Fruit fly (Drosophila melanogaster) whole organism, embryonic: Measurements from ENCODE around the gene TotZ.

Experiments used
- Antp ChIP-seq: fragments of 200-800 bp; sonication (Bioruptor generic); optimal IDR thresholded peaks from 3 replicates; lab custom pipeline; 2016; ENCODE audit warnings: missing biosample characterization, missing genetic modification characterization
- BtbVII ChIP-seq: fragments of 200-800 bp; sonication (Bioruptor generic); optimal IDR thresholded peaks from 3 replicates; lab custom pipeline; 2017; ENCODE audit warnings: missing biosample characterization, mild to moderate bottlenecking, missing genetic modification characterization
- CG10147 ChIP-seq: fragments of 200-800 bp; sonication (Bioruptor generic); optimal IDR thresholded peaks from 2 replicates; lab custom pipeline; 2019; ENCODE audit warnings: missing biosample characterization, mild to moderate bottlenecking, missing genetic modification characterization, moderate library complexity
- CG1024 ChIP-seq: fragments of 200-800 bp; sonication (Bioruptor generic); IDR thresholded peaks from 2 replicates; pipeline ENCODE4 v1.3.6; 2022; ENCODE audit warnings: missing biosample characterization, missing genetic modification characterization
- CG11093 ChIP-seq: fragments of 200-800 bp; sonication (Bioruptor generic); IDR thresholded peaks from 3 replicates; pipeline ENCODE4 v1.3.6; 2022; ENCODE audit warnings: missing biosample characterization, missing genetic modification characterization
- CG12155 ChIP-seq: fragments of 200-800 bp; sonication (Bioruptor generic); optimal IDR thresholded peaks from 3 replicates; lab custom pipeline; 2016; ENCODE audit warnings: missing biosample characterization, missing genetic modification characterization
- CG2202 ChIP-seq: fragments of 200-800 bp; sonication (Bioruptor generic); optimal IDR thresholded peaks from 2 replicates; lab custom pipeline; 2018; ENCODE audit warnings: missing biosample characterization, mild to moderate bottlenecking, missing genetic modification characterization
- CG4820 ChIP-seq: fragments of 200-800 bp; sonication (Bioruptor generic); optimal IDR thresholded peaks from 3 replicates; lab custom pipeline; 2016; ENCODE audit warnings: missing biosample characterization, missing genetic modification characterization
- CG6254 ChIP-seq: fragments of 200-800 bp; sonication (Bioruptor generic); optimal IDR thresholded peaks from 3 replicates; lab custom pipeline; 2017; ENCODE audit warnings: mild to moderate bottlenecking, missing biosample characterization, missing genetic modification reagents, missing genetic modification characterization
- CG6654 ChIP-seq: fragments of 200-800 bp; sonication (Bioruptor generic); optimal IDR thresholded peaks from 2 replicates; lab custom pipeline; 2017; ENCODE audit warnings: missing biosample characterization, mild to moderate bottlenecking, missing genetic modification characterization
- CG7786 ChIP-seq: fragments of 200-800 bp; sonication (Bioruptor generic); optimal IDR thresholded peaks from 2 replicates; lab custom pipeline; 2016; ENCODE audit warnings: missing biosample characterization, missing genetic modification characterization
- CG8290 ChIP-seq, 3 experiments: fragments of 200-800 bp; sonication (Bioruptor generic); optimal IDR thresholded peaks; 2 replicates each; lab custom pipeline; 2016 to 2019; ENCODE audit warnings: missing biosample characterization in 3 of 3, missing genetic modification characterization in 3 of 3, mild to moderate bottlenecking in 2 of 3, moderate library complexity in 1 of 3
- E2f1 ChIP-seq: fragments of 200-800 bp; sonication (Bioruptor generic); IDR thresholded peaks from 2 replicates; pipeline ENCODE4 v1.3.6; 2022; ENCODE audit warnings: missing biosample characterization, missing genetic modification characterization
- E2f2 ChIP-seq: fragments of 200-800 bp; sonication (Bioruptor generic); IDR thresholded peaks from 2 replicates; pipeline ENCODE4 v1.3.6; 2022; ENCODE audit warnings: missing biosample characterization, missing genetic modification characterization
- Eip74EF ChIP-seq, 2 experiments: fragments of 200-800 bp in 1 of 2; fragments of >200 bp in 1 of 2; sonication (Bioruptor generic) in 1 of 2; optimal IDR thresholded peaks; 2 replicates each; lab custom pipeline; 2017 to 2019; ENCODE audit warnings: missing biosample characterization in 2 of 2, missing genetic modification characterization in 2 of 2, mild to moderate bottlenecking in 1 of 2, moderate library complexity in 1 of 2
- Gsc ChIP-seq: fragments of 200-800 bp; sonication (Bioruptor generic); IDR thresholded peaks from 2 replicates; pipeline ENCODE4 v1.3.6; 2022; ENCODE audit warnings: missing biosample characterization, missing genetic modification characterization
- H2.0 ChIP-seq: fragments of 200-800 bp; sonication (Bioruptor generic); IDR thresholded peaks from 2 replicates; pipeline ENCODE4 v1.3.6; 2022; ENCODE audit warnings: missing biosample characterization, missing genetic modification characterization
- Hr78 ChIP-seq, 2 experiments: fragments of 200-800 bp in 1 of 2; fragments of >200 bp in 1 of 2; sonication (Bioruptor generic) in 1 of 2; optimal IDR thresholded peaks; 2 replicates each; lab custom pipeline; 2017 to 2019; ENCODE audit warnings: missing biosample characterization in 2 of 2, missing genetic modification characterization in 2 of 2, mild to moderate bottlenecking in 1 of 2, moderate library complexity in 1 of 2
- Mad ChIP-seq: fragments of 200-800 bp; sonication (Bioruptor generic); optimal IDR thresholded peaks from 2 replicates; lab custom pipeline; 2016; ENCODE audit warnings: missing biosample characterization, missing genetic modification characterization
- NFAT ChIP-seq: fragments of 200-800 bp; sonication (Bioruptor generic); IDR thresholded peaks from 2 replicates; pipeline ENCODE4 v1.3.6; 2022; ENCODE audit warnings: missing biosample characterization, missing genetic modification characterization
- Pdp1 ChIP-seq, 2 experiments: fragments of 200-800 bp; sonication (Bioruptor generic); optimal IDR thresholded peaks; 3 replicates each; lab custom pipeline; 2016; ENCODE audit warnings: missing biosample characterization in 2 of 2, missing genetic modification characterization in 2 of 2, mild to moderate bottlenecking in 1 of 2, moderate library complexity in 1 of 2
- Rfx ChIP-seq: fragments of 200-800 bp; sonication (Bioruptor generic); IDR thresholded peaks from 2 replicates; pipeline ENCODE4 v1.3.6; 2022; ENCODE audit warnings: missing biosample characterization, missing genetic modification characterization
- Scr ChIP-seq: fragments of 200-800 bp; sonication (Bioruptor generic); IDR thresholded peaks from 2 replicates; pipeline ENCODE4 v1.3.6; 2022; ENCODE audit warnings: missing biosample characterization, missing genetic modification characterization; ENCODE audit not compliant: partially characterized antibody
- Six4 ChIP-seq: fragments of 200-800 bp; sonication (Bioruptor generic); optimal IDR thresholded peaks from 2 replicates; lab custom pipeline; 2016; ENCODE audit warnings: missing biosample characterization, missing genetic modification characterization
- Sry-β ChIP-seq: fragments of 200-800 bp; sonication (Bioruptor generic); optimal IDR thresholded peaks from 2 replicates; lab custom pipeline; 2018; ENCODE audit warnings: missing biosample characterization, mild to moderate bottlenecking, missing genetic modification characterization, moderate library complexity
- abd-A ChIP-seq: fragments of 200-800 bp; sonication (Bioruptor generic); optimal IDR thresholded peaks from 3 replicates; lab custom pipeline; 2019; ENCODE audit warnings: missing biosample characterization, mild to moderate bottlenecking, missing genetic modification characterization, moderate library complexity
- bcd ChIP-seq: fragments of 200-800 bp; sonication (Bioruptor generic); optimal IDR thresholded peaks from 2 replicates; lab custom pipeline; 2017; ENCODE audit warnings: missing biosample characterization, mild to moderate bottlenecking, missing genetic modification characterization
- bigmax ChIP-seq: fragments of 200-800 bp; sonication (Bioruptor generic); optimal IDR thresholded peaks from 2 replicates; lab custom pipeline; 2018; ENCODE audit warnings: missing biosample characterization, mild to moderate bottlenecking, missing genetic modification characterization
- corto ChIP-seq: fragments of 200-800 bp; sonication (Bioruptor generic); optimal IDR thresholded peaks from 2 replicates; lab custom pipeline; 2016; ENCODE audit warnings: missing biosample characterization, mild to moderate bottlenecking, missing genetic modification characterization, moderate library complexity
- exex ChIP-seq: fragments of 200-800 bp; sonication (Bioruptor generic); optimal IDR thresholded peaks from 4 replicates; lab custom pipeline; 2018; ENCODE audit warnings: missing biosample characterization, mild to moderate bottlenecking, missing genetic modification characterization, moderate library complexity
- ftz-f1 ChIP-seq: fragments of 200-800 bp; sonication (Bioruptor generic); optimal IDR thresholded peaks from 2 replicates; lab custom pipeline; 2016; ENCODE audit warnings: missing biosample characterization, missing genetic modification characterization
- gcm ChIP-seq: fragments of 200-800 bp; sonication (Bioruptor generic); optimal IDR thresholded peaks from 2 replicates; lab custom pipeline; 2019; ENCODE audit warnings: missing biosample characterization, mild to moderate bottlenecking, missing genetic modification characterization, moderate library complexity
- grn ChIP-seq: fragments of 200-800 bp; sonication (Bioruptor generic); optimal IDR thresholded peaks from 3 replicates; lab custom pipeline; 2017; ENCODE audit warnings: missing biosample characterization, missing genetic modification characterization
- kah ChIP-seq: fragments of 200-800 bp; sonication (Bioruptor generic); optimal IDR thresholded peaks from 2 replicates; lab custom pipeline; 2018; ENCODE audit warnings: missing biosample characterization, mild to moderate bottlenecking, missing genetic modification characterization
- ken ChIP-seq: fragments of 200-800 bp; sonication (Bioruptor generic); IDR thresholded peaks from 3 replicates; pipeline ENCODE4 v1.3.6; 2022; ENCODE audit warnings: missing biosample characterization, missing genetic modification characterization
- lov ChIP-seq, 2 experiments: fragments of 200-800 bp in 1 of 2; fragments of >200 bp in 1 of 2; sonication (Bioruptor generic) in 1 of 2; IDR thresholded peaks in 1 of 2; optimal IDR thresholded peaks in 1 of 2; 2 replicates in 1 of 2; 3 replicates in 1 of 2; pipeline versions ENCODE4 v1.3.6 to Lab custom; 2017 to 2022; ENCODE audit warnings: missing biosample characterization in 1 of 2, missing genetic modification characterization in 1 of 2
- maf-S ChIP-seq: fragments of 200-800 bp; sonication (Bioruptor generic); optimal IDR thresholded peaks from 2 replicates; lab custom pipeline; 2016; ENCODE audit warnings: missing biosample characterization, missing genetic modification characterization
- nerfin-2 ChIP-seq: fragments of 200-800 bp; sonication (Bioruptor generic); IDR thresholded peaks from 2 replicates; pipeline ENCODE4 v1.3.6; 2022; ENCODE audit warnings: missing biosample characterization, missing genetic modification characterization; ENCODE audit not compliant: partially characterized antibody
- nmo ChIP-seq: fragments of 200-800 bp; sonication (Bioruptor generic); optimal IDR thresholded peaks from 2 replicates; lab custom pipeline; 2018; ENCODE audit warnings: missing biosample characterization, mild to moderate bottlenecking, missing genetic modification characterization, moderate library complexity
- pan ChIP-seq, 4 experiments: fragments of >200 bp in 3 of 4; fragments of 200-800 bp in 1 of 4; sonication (Bioruptor generic) in 1 of 4; optimal IDR thresholded peaks in 3 of 4; IDR thresholded peaks in 1 of 4; 2 replicates each; pipeline versions ENCODE4 v1.3.6 to Lab custom; 2017 to 2022; ENCODE audit warnings: missing biosample characterization in 2 of 4, missing genetic modification characterization in 2 of 4, mixed read lengths in 1 of 4
- sd ChIP-seq: fragments of 200-800 bp; sonication (Bioruptor generic); optimal IDR thresholded peaks from 3 replicates; lab custom pipeline; 2018; ENCODE audit warnings: missing biosample characterization, mild to moderate bottlenecking, missing genetic modification characterization, moderate library complexity
- sens ChIP-seq: fragments of 200-800 bp; sonication (Bioruptor generic); peaks from one replicate; lab custom pipeline; 2016; ENCODE audit warnings: missing biosample characterization, missing genetic modification characterization
- sim ChIP-seq: fragments of 200-800 bp; sonication (Bioruptor generic); IDR thresholded peaks from 2 replicates; pipeline ENCODE4 v1.3.6; 2022; ENCODE audit warnings: missing biosample characterization, missing genetic modification characterization
- sna ChIP-seq: fragments of 200-800 bp; sonication (Bioruptor generic); IDR thresholded peaks from 2 replicates; pipeline ENCODE4 v1.3.6; 2022; ENCODE audit warnings: missing biosample characterization, missing genetic modification characterization; ENCODE audit not compliant: partially characterized antibody
- tio ChIP-seq: fragments of 200-800 bp; sonication (Bioruptor generic); optimal IDR thresholded peaks from 2 replicates; lab custom pipeline; 2017; ENCODE audit warnings: missing biosample characterization, missing genetic modification characterization, inconsistent platforms
- tll ChIP-seq, 2 experiments: fragments of 200-800 bp in 1 of 2; fragments of >200 bp in 1 of 2; sonication (Bioruptor generic) in 1 of 2; optimal IDR thresholded peaks; 2 replicates each; lab custom pipeline; 2017 to 2019; ENCODE audit warnings: missing biosample characterization in 2 of 2, missing genetic modification characterization in 2 of 2, mild to moderate bottlenecking in 1 of 2, moderate library complexity in 1 of 2

Gene TotZ

dm6 chr3R:20828520-20829415 lies 48.8 kb upstream of the TotZ start (continued):
- TF ChIP-seq lov (optimal IDR thresholded peaks at IDR 0.05; lab: Kevin White, UChicago) (no peak), lov (GFP tag; IDR thresholded peaks at IDR 0.05; lab: Robert Waterston, UW) (0 out of 3 replicates have a peak, but pooled peaks have one; percentile 35), nmo (GFP tag; lab: Kevin White, UChicago) (no peak), Eip74EF (GFP tag; optimal IDR thresholded peaks at IDR 0.05; lab: Kevin White, UChicago) (peak in 1 of 2 experiments; percentile 18), sd (peak; percentile 45), Pdp1 (GFP tag; optimal IDR thresholded peaks at IDR 0.05; lab: Kevin White, UChicago) (peak in 1 of 2 experiments; percentile 99), kah (peak; percentile 99), sna (GFP tag; lab: Robert Waterston, UW) (no peak), E2f2 (GFP tag; lab: Robert Waterston, UW) (no peak), Gsc (GFP tag; lab: Robert Waterston, UW) (no peak), CG8290 (GFP tag; optimal IDR thresholded peaks at IDR 0.05; lab: Kevin White, UChicago) (no peak), CG8290 (tag; optimal IDR thresholded peaks at IDR 0.05; lab: Kevin White, UChicago) (peak in 1 of 2 experiments; percentile 53), maf-S (GFP tag; lab: Kevin White, UChicago) (no peak), CG2202 (tag; lab: Kevin White, UChicago) (no peak), Rfx (GFP tag; lab: Robert Waterston, UW) (peak; percentile 58), abd-A (tag; lab: Kevin White, UChicago) (peak; percentile 67), Hr78 (GFP tag; optimal IDR thresholded peaks at IDR 0.05; lab: Kevin White, UChicago) (no peak), CG10147 (no peak), Scr (GFP tag; lab: Robert Waterston, UW) (0 out of 2 replicates have a peak, but pooled peaks have one; percentile 20), gcm (GFP tag; lab: Kevin White, UChicago) (no peak), CG4820 (GFP tag; lab: Kevin White, UChicago) (no peak), ftz-f1 (GFP tag; lab: Kevin White, UChicago) (peak; percentile 47), E2f1 (no peak), corto (GFP tag; lab: Kevin White, UChicago) (no peak), CG6254 (GFP tag; lab: Kevin White, UChicago) (no peak), CG6654 (GFP tag; lab: Kevin White, UChicago) (no peak), grn (GFP tag; lab: Kevin White, UChicago) (peak; percentile 83), sim (no peak), pan (optimal IDR thresholded peaks at IDR 0.05; lab: Kevin White, UChicago) (no peak), pan (GFP tag; optimal IDR thresholded peaks at IDR 0.05 in 1 of 2, IDR thresholded peaks at IDR 0.05 in 1 of 2) (no peak), ken (GFP tag; lab: Robert Waterston, UW) (no peak), H2.0 (no peak), nerfin-2 (GFP tag; lab: Robert Waterston, UW) (no peak), BtbVII (GFP tag; lab: Kevin White, UChicago) (no peak), bigmax (GFP tag; lab: Kevin White, UChicago) (peak; percentile 47), Six4 (GFP tag; lab: Kevin White, UChicago) (no peak), Mad (GFP tag; lab: Kevin White, UChicago) (no peak), CG12155 (GFP tag; lab: Kevin White, UChicago) (no peak), Sry-β (GFP tag; lab: Kevin White, UChicago) (no peak), sens (GFP tag; lab: Kevin White, UChicago) (peak; percentile 61), tio (GFP tag; lab: Kevin White, UChicago) (no peak), CG1024 (GFP tag; lab: Robert Waterston, UW) (no peak), Antp (no peak), CG7786 (GFP tag; lab: Kevin White, UChicago) (no peak), NFAT (peak; percentile 60), tll (GFP tag; optimal IDR thresholded peaks at IDR 0.05; lab: Kevin White, UChicago) (peak in 1 of 2 experiments; percentile 77), exex (tag; lab: Kevin White, UChicago) (peak; percentile 65), CG11093 (no peak), bcd (no peak)
